Worm (Caenorhabditis elegans): ENCODE results near the gene capg-2.

capg-2 gene

DNA sequence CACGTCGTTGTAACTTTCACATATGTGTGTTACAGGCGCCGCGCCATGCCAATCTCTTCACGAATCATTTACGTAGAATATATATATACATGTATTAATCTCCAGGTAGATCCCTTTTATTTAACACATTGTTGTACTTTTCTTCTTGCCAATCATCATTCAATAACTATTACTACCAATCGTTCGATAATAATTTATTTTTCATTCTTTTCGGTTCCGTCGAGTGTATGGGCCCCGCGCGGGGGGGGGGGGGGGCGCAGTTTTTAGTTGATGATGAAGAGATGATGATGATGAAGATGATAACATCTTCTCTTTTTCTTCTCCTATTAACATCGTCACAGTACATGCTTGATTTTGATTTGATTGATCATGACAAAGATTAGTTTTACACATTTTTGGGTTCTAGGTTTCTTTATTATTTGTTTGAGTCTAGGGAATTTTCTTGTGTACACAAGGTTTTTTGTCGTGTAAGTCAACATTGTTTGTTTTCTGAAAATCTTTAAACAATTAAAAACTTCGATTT, 27.6 kb downstream of the capg-2 start:
- no peak for TF ChIP-seq nhr-237 (tag; optimal IDR thresholded peaks at IDR 0.05)
- peak; percentile 40 for TF ChIP-seq sma-3 (GFP tag; optimal IDR thresholded peaks at IDR 0.05)
- peak; percentile 20 for TF ChIP-seq blmp-1 (tag; optimal IDR thresholded peaks at IDR 0.05; ENCODE audit: insufficient read depth)
- peak; percentile 66 for TF ChIP-seq sma-9 (GFP tag; optimal IDR thresholded peaks at IDR 0.05)
- no peak for TF ChIP-seq sma-9 (tag; optimal IDR thresholded peaks at IDR 0.05)

DNA sequence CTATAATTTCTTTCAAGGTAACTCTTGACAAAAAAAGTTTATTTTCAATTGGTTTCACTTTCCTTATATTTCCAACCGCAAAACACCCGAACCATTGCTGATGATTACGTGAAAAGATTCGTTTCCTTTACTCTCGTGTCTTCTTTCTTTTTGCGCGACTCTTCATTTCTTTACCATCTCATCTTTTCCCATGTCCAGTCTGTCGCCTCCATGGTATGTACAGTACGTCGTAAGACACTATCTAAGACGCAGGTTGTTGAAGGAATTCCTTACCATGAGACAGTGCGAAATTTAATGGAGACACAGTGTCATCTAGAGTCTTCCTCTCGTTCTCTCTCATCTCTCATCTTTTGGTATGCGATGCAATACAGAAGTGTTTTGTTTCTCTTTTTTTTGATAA, 28.5 kb downstream of the capg-2 start:
- TF ChIP-seq mbf-1 (tag; optimal IDR thresholded peaks at IDR 0.05) (no peak), snpc-4 (tag; optimal IDR thresholded peaks at IDR 0.05) (peak; percentile 1), sma-9 (GFP tag; optimal IDR thresholded peaks at IDR 0.05) (peak; percentile 89), sma-9 (tag; optimal IDR thresholded peaks at IDR 0.05) (no peak), ztf-11 (tag; optimal IDR thresholded peaks at IDR 0.05) (no peak), nhr-77 (tag; optimal IDR thresholded peaks at IDR 0.05) (no peak), lin-39 (tag; optimal IDR thresholded peaks at IDR 0.05) (no peak), nhr-10 (tag; optimal IDR thresholded peaks at IDR 0.05) (no peak), elt-3 (tag; optimal IDR thresholded peaks at IDR 0.05) (no peak), nhr-129 (tag; optimal IDR thresholded peaks at IDR 0.05) (peak; percentile 89), lsy-2 (tag; optimal IDR thresholded peaks at IDR 0.05) (peak in 1 of 2 experiments; percentile 60), mdl-1 (tag; optimal IDR thresholded peaks at IDR 0.05) (peak in 1 of 2 experiments; percentile 18), R02D3.7 (tag; optimal IDR thresholded peaks at IDR 0.05) (no peak), unc-62 (GFP tag; optimal IDR thresholded peaks at IDR 0.05) (no peak), C34F6.9 (tag; optimal IDR thresholded peaks at IDR 0.05) (peak; percentile 54), peb-1 (tag; optimal IDR thresholded peaks at IDR 0.05) (no peak), ztf-1 (GFP tag; conservative IDR thresholded peaks at IDR 0.05) (no peak), gmeb-1 (tag; optimal IDR thresholded peaks at IDR 0.05) (peak; percentile 67), sem-4 (tag; optimal IDR thresholded peaks at IDR 0.05) (peak; percentile 64), elt-1 (tag; optimal IDR thresholded peaks at IDR 0.05) (no peak), ceh-82 (tag; optimal IDR thresholded peaks at IDR 0.05) (no peak), ZK546.5 (tag; optimal IDR thresholded peaks at IDR 0.05) (no peak), ceh-16 (tag; optimal IDR thresholded peaks at IDR 0.05) (no peak), ztf-4 (tag; optimal IDR thresholded peaks at IDR 0.05) (no peak), aly-2 (tag; optimal IDR thresholded peaks at IDR 0.05) (no peak), lin-11 (tag; optimal IDR thresholded peaks at IDR 0.05) (no peak), nhr-237 (tag; optimal IDR thresholded peaks at IDR 0.05) (no peak), blmp-1 (tag; optimal IDR thresholded peaks at IDR 0.05; ENCODE audit: insufficient read depth) (peak; percentile 84), F13H6.1 (tag; optimal IDR thresholded peaks at IDR 0.05) (peak; percentile 71), egl-27 (tag; optimal IDR thresholded peaks at IDR 0.05) (peak; percentile 75), nhr-21 (tag; optimal IDR thresholded peaks at IDR 0.05) (peak; percentile 87), unc-39 (tag; optimal IDR thresholded peaks at IDR 0.05) (no peak), nhr-6 (tag; optimal IDR thresholded peaks at IDR 0.05) (no peak), nhr-25 (tag; optimal IDR thresholded peaks at IDR 0.05) (peak; percentile 88), unc-55 (GFP tag; optimal IDR thresholded peaks at IDR 0.05) (no peak), sma-3 (GFP tag; optimal IDR thresholded peaks at IDR 0.05) (peak; percentile 86), lin-13 (GFP tag; optimal IDR thresholded peaks at IDR 0.05) (no peak), fos-1 (tag; optimal IDR thresholded peaks at IDR 0.05) (peak; percentile 82), skn-1 (tag; optimal IDR thresholded peaks at IDR 0.05) (no peak), crh-2 (tag; optimal IDR thresholded peaks at IDR 0.05) (peak; percentile 80)

- TF ChIP-seq Y55F3AM.14 (GFP tag; optimal IDR thresholded peaks at IDR 0.05) (no peak), R02D3.7 (tag; optimal IDR thresholded peaks at IDR 0.05) (no peak), elt-3 (tag; optimal IDR thresholded peaks at IDR 0.05) (no peak), nhr-23 (tag; optimal IDR thresholded peaks at IDR 0.05) (no peak), mab-5 (tag; optimal IDR thresholded peaks at IDR 0.05) (no peak), peb-1 (tag; optimal IDR thresholded peaks at IDR 0.05) (no peak), mdl-1 (tag; optimal IDR thresholded peaks at IDR 0.05) (no peak), nhr-25 (tag; optimal IDR thresholded peaks at IDR 0.05) (peak; percentile 69), lin-39 (tag; optimal IDR thresholded peaks at IDR 0.05) (no peak), egl-27 (tag; optimal IDR thresholded peaks at IDR 0.05) (no peak), nhr-129 (tag; optimal IDR thresholded peaks at IDR 0.05) (no peak), nhr-21 (tag; optimal IDR thresholded peaks at IDR 0.05) (peak; percentile 15), elt-1 (tag; optimal IDR thresholded peaks at IDR 0.05) (no peak), crh-2 (tag; optimal IDR thresholded peaks at IDR 0.05) (peak; percentile 6), ama-1 (optimal IDR thresholded peaks at IDR 0.05) (peak; percentile 15), nhr-10 (tag; optimal IDR thresholded peaks at IDR 0.05) (no peak), aly-2 (tag; optimal IDR thresholded peaks at IDR 0.05) (no peak), nhr-12 (tag; optimal IDR thresholded peaks at IDR 0.05) (no peak), sma-3 (GFP tag; optimal IDR thresholded peaks at IDR 0.05) (peak; percentile 37), F13H6.1 (tag; optimal IDR thresholded peaks at IDR 0.05) (no peak)
These were observed 29.2 kb downstream of the capg-2 start for ce11 chrV:12300780-12301460.
